Fruit fly (Drosophila melanogaster): Measurements from ENCODE around the gene mus312.

mus312 gene

DNA sequence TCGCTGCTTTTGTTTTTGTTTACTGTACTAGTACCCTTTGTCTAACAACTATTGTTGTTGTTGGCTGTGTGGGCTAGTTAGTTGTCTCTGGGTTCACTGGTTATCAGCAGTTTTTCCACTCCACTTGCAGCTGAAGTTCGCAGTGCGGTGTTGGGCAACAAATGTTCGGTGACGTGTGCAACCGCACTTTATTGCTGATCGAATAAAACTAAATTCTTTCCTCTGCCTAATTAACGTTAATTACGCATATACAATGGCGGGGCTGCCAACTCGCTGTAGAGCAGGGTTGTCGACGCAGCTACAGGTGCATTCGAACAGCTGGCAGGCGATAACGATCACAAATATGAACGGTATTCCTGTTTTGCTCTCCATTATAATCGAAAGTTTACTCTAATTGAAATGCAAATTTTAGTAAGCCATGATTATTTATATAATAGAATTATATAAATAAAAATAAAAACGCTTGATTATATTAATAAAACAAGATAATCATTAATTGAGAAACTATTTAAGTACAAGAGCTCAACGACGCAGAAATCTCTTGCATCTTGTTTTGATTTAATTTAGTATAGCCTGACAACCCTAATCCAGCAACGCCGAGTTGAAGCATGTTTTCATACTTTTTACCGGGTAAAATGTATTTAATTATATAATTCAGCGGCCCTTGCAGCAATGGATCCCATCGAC is at the start of gene mus312, which contains the start of the genes mrva and CG42307 (continued):
- TF ChIP-seq lola (GFP tag; optimal IDR thresholded peaks at IDR 0.05) (peak in 1 of 3 experiments; percentile 92), Six4 (GFP tag; optimal IDR thresholded peaks at IDR 0.05) (peak; percentile 77), CG12391 (tag; optimal IDR thresholded peaks at IDR 0.05) (peak; percentile 97), hbn (GFP tag; IDR thresholded peaks at IDR 0.05; ENCODE audit: partially characterized antibody) (no peak; the same call in 1 of the 2 replicates), CG4854 (GFP tag; optimal IDR thresholded peaks at IDR 0.05) (no peak), Hr78 (GFP tag; optimal IDR thresholded peaks at IDR 0.05) (peak in 1 of 2 experiments; percentile 55), CG4282 (GFP tag; optimal IDR thresholded peaks at IDR 0.05) (no peak), CG17912 (GFP tag; optimal IDR thresholded peaks at IDR 0.05) (peak; percentile 79), sima (GFP tag; optimal IDR thresholded peaks at IDR 0.05) (no peak), tx (GFP tag; optimal IDR thresholded peaks at IDR 0.05) (no peak), CG3847 (GFP tag; IDR thresholded peaks at IDR 0.05) (peak; percentile 93), CG2889 (GFP tag; IDR thresholded peaks at IDR 0.05) (peak; percentile 71; the same call in 2 of the 3 replicates), repo (GFP tag; optimal IDR thresholded peaks at IDR 0.05) (peak; percentile 52), vnd (GFP tag; IDR thresholded peaks at IDR 0.05; ENCODE audit: partially characterized antibody) (no peak), Dbx (GFP tag; IDR thresholded peaks at IDR 0.05) (peak; percentile 83), CG17359 (tag; optimal IDR thresholded peaks at IDR 0.05) (peak; percentile 87), CG17186 (GFP tag; optimal IDR thresholded peaks at IDR 0.05) (peak; percentile 23), CG16779 (GFP tag; IDR thresholded peaks at IDR 0.05) (no peak), CG18619 (GFP tag; optimal IDR thresholded peaks at IDR 0.05) (peak; percentile 86), CG12104 (GFP tag; optimal IDR thresholded peaks at IDR 0.05) (peak; percentile 86), en (GFP tag; optimal IDR thresholded peaks at IDR 0.05) (no peak), Side (GFP tag; optimal IDR thresholded peaks at IDR 0.05) (peak; percentile 30), gcm (GFP tag; optimal IDR thresholded peaks at IDR 0.05) (peak; percentile 93), Oli (tag; optimal IDR thresholded peaks at IDR 0.05) (peak; percentile 89), C15 (GFP tag; IDR thresholded peaks at IDR 0.05) (0 out of 3 replicates have a peak, but pooled peaks have one; percentile 66), CG6683 (GFP tag; optimal IDR thresholded peaks at IDR 0.05) (peak; percentile 78), Hmx (GFP tag; optimal IDR thresholded peaks at IDR 0.05) (no peak), fu2 (GFP tag; optimal IDR thresholded peaks at IDR 0.05) (peak; percentile 39), CG3163 (GFP tag; optimal IDR thresholded peaks at IDR 0.05) (no peak), Gug (GFP tag; IDR thresholded peaks at IDR 0.05) (0 out of 4 replicates have a peak, but pooled peaks have one; percentile 23), CG8478 (optimal IDR thresholded peaks at IDR 0.05) (no peak), CG2678 (tag; optimal IDR thresholded peaks at IDR 0.05) (no peak), z (GFP tag; IDR thresholded peaks at IDR 0.05) (no peak), aop (GFP tag; IDR thresholded peaks at IDR 0.05) (no peak), prd (optimal IDR thresholded peaks at IDR 0.05) (no peak), prd (GFP tag; IDR thresholded peaks at IDR 0.05) (peak; percentile 82), salm (tag; optimal IDR thresholded peaks at IDR 0.05) (peak; percentile 87), NFAT (GFP tag; IDR thresholded peaks at IDR 0.05) (peak; percentile 75), unpg (GFP tag; optimal IDR thresholded peaks at IDR 0.05) (peak; percentile 94), sens (GFP tag) (peak; percentile 93), Atf6 (GFP tag; IDR thresholded peaks at IDR 0.05) (peak; percentile 69), CG42726 (GFP tag; IDR thresholded peaks at IDR 0.05; ENCODE audit: partially characterized antibody) (0 out of 2 replicates have a peak, but pooled peaks have one; percentile 29), CG18011 (GFP tag; optimal IDR thresholded peaks at IDR 0.05) (peak; percentile 57), CoRest (tag; optimal IDR thresholded peaks at IDR 0.05) (peak; percentile 96), Dfd (GFP tag; optimal IDR thresholded peaks at IDR 0.05) (no peak), CG6175 (GFP tag; IDR thresholded peaks at IDR 0.05) (peak; percentile 34; the same call in 1 of the 3 replicates), Usf (GFP tag; optimal IDR thresholded peaks at IDR 0.05) (peak; percentile 73), chif (GFP tag; optimal IDR thresholded peaks at IDR 0.05) (peak in 1 of 2 experiments; percentile 49), mld (GFP tag; IDR thresholded peaks at IDR 0.05; ENCODE audit: partially characterized antibody) (no peak), ro (GFP tag; IDR thresholded peaks at IDR 0.05) (peak; percentile 63)

All from whole organism, embryonic.